Fruit fly (Drosophila melanogaster): ENCODE results near the gene Bicra.

DNA sequence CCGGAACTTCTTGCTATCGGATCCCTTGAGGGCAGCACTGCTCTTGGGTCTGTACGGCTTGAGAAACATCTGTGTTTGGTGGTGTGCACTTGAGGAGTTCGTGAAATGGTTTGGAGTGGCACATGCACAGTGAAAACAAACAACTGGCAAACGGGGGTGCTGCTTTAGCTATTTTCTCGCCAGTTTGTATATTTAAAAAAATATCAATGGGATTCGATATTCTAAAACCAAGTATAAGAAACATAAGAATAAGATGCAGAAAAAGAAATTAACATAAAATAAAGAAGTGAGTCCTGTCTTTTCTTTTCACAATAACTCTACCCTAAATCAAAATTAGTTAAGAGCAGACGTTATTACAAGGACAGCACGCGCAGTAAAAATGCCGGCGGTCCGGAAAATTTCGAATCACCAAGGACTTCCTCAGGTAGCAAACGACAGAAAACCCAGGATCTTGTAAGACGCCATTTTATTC lies 88.8 kb downstream of the Bicra start, which contains the start of gene eIF2D:
- TF ChIP-seq EcR (GFP tag; optimal IDR thresholded peaks at IDR 0.05) = no peak
- TF ChIP-seq Pif1A (GFP tag; optimal IDR thresholded peaks at IDR 0.05) = no peak
- TF ChIP-seq CG8301 (tag; optimal IDR thresholded peaks at IDR 0.05) = peak; percentile 61
- peak; percentile 50 for TF ChIP-seq CG32121 (GFP tag; IDR thresholded peaks at IDR 0.05)
- TF ChIP-seq CG34367 (tag; optimal IDR thresholded peaks at IDR 0.05) = peak; percentile 28
- TF ChIP-seq fd96Ca (GFP tag; IDR thresholded peaks at IDR 0.05) = peak; percentile 52; the same call in 1 of the 3 replicates
- peak; percentile 73 for TF ChIP-seq Ets98B (GFP tag; IDR thresholded peaks at IDR 0.05)
- TF ChIP-seq rn (GFP tag; IDR thresholded peaks at IDR 0.05) = no peak
- TF ChIP-seq gl (tag; optimal IDR thresholded peaks at IDR 0.05) = no peak
